Worm (Caenorhabditis elegans): ENCODE measurements around the gene srt-35.

The srt-35 gene

ce11 chrV:4264516-4264915, at the start of gene srt-35:
Gene srt-35 (minus strand): TSS chrV:4264616.
- TF ChIP-seq unc-120 (tag; optimal IDR thresholded peaks at IDR 0.05; ENCODE audit: poor library complexity, severe bottlenecking) (no peak), cnd-1 (tag; optimal IDR thresholded peaks at IDR 0.05) (no peak), unc-62 (GFP tag; optimal IDR thresholded peaks at IDR 0.05) (no peak), lin-32 (GFP tag; optimal IDR thresholded peaks at IDR 0.05) (no peak), ham-2 (GFP tag; optimal IDR thresholded peaks at IDR 0.05) (no peak), ceh-39 (tag; optimal IDR thresholded peaks at IDR 0.05) (no peak), nhr-2 (tag; optimal IDR thresholded peaks at IDR 0.05) (no peak), lin-13 (tag; optimal IDR thresholded peaks at IDR 0.05) (no peak), ces-1 (GFP tag; optimal IDR thresholded peaks at IDR 0.05) (no peak), M03D4.4 (tag; optimal IDR thresholded peaks at IDR 0.05) (no peak), tbx-8 (GFP tag; optimal IDR thresholded peaks at IDR 0.05) (no peak)

- TF ChIP-seq tbx-8 (GFP tag; optimal IDR thresholded peaks at IDR 0.05), result no peak
- no peak for TF ChIP-seq snpc-4 (tag; optimal IDR thresholded peaks at IDR 0.05)
- TF ChIP-seq nhr-12 (tag; optimal IDR thresholded peaks at IDR 0.05), result no peak
- TF ChIP-seq flh-1 (GFP tag; optimal IDR thresholded peaks at IDR 0.05), result no peak
- TF ChIP-seq sptf-1 (tag; optimal IDR thresholded peaks at IDR 0.05), result no peak
- TF ChIP-seq lin-13 (tag; optimal IDR thresholded peaks at IDR 0.05), result no peak
- TF ChIP-seq blmp-1 (tag; optimal IDR thresholded peaks at IDR 0.05), result no peak
- no peak for TF ChIP-seq unc-39 (tag; optimal IDR thresholded peaks at IDR 0.05)
- no peak for TF ChIP-seq nhr-2 (tag; optimal IDR thresholded peaks at IDR 0.05)
- no peak for TF ChIP-seq ces-1 (GFP tag; optimal IDR thresholded peaks at IDR 0.05)
- no peak for TF ChIP-seq bed-3 (GFP tag; optimal IDR thresholded peaks at IDR 0.05)
- TF ChIP-seq lin-32 (GFP tag; optimal IDR thresholded peaks at IDR 0.05), result no peak
- TF ChIP-seq elt-1 (tag; optimal IDR thresholded peaks at IDR 0.05; ENCODE audit: borderline replicate concordance, insufficient read depth), result no peak
- TF ChIP-seq ham-2 (GFP tag; optimal IDR thresholded peaks at IDR 0.05), result no peak
- TF ChIP-seq nhr-237 (tag; optimal IDR thresholded peaks at IDR 0.05), result no peak
- TF ChIP-seq nhr-76 (tag; optimal IDR thresholded peaks at IDR 0.05), result no peak
- TF ChIP-seq lsy-2 (tag; optimal IDR thresholded peaks at IDR 0.05), result no peak
- no peak for TF ChIP-seq nhr-28 (tag; optimal IDR thresholded peaks at IDR 0.05)
- TF ChIP-seq sem-2 (GFP tag; optimal IDR thresholded peaks at IDR 0.05), result no peak
- TF ChIP-seq cnd-1 (tag; optimal IDR thresholded peaks at IDR 0.05), result no peak
Observed at ce11 chrV:4304240-4304639, 39.8 kb upstream of the srt-35 start.

ce11 chrV:4303793-4304192, 39.4 kb upstream of the srt-35 start:
- no peak for TF ChIP-seq flh-1 (GFP tag; optimal IDR thresholded peaks at IDR 0.05)
- no peak for TF ChIP-seq nhr-2 (tag; optimal IDR thresholded peaks at IDR 0.05)
- no peak for TF ChIP-seq mep-1 (tag; optimal IDR thresholded peaks at IDR 0.05)
- TF ChIP-seq mab-5 (tag; optimal IDR thresholded peaks at IDR 0.05), result no peak
- no peak for TF ChIP-seq sptf-1 (tag; optimal IDR thresholded peaks at IDR 0.05)
- TF ChIP-seq elt-3 (tag; optimal IDR thresholded peaks at IDR 0.05), result no peak
- TF ChIP-seq nhr-12 (tag; optimal IDR thresholded peaks at IDR 0.05), result no peak
- no peak for TF ChIP-seq ceh-83 (GFP tag; optimal IDR thresholded peaks at IDR 0.05)
- no peak for TF ChIP-seq bed-3 (GFP tag; optimal IDR thresholded peaks at IDR 0.05)
- TF ChIP-seq mls-2 (tag; optimal IDR thresholded peaks at IDR 0.05), result no peak
- no peak for TF ChIP-seq lsy-2 (tag; optimal IDR thresholded peaks at IDR 0.05)
- TF ChIP-seq hlh-1 (tag; optimal IDR thresholded peaks at IDR 0.05), result no peak
- no peak for TF ChIP-seq M03D4.4 (tag; optimal IDR thresholded peaks at IDR 0.05)

ce11 chrV:4302842-4303241, 38.4 kb upstream of the srt-35 start:
- TF ChIP-seq hlh-1 (tag; optimal IDR thresholded peaks at IDR 0.05), result no peak
- no peak for TF ChIP-seq ceh-43 (GFP tag; optimal IDR thresholded peaks at IDR 0.05)
- no peak for TF ChIP-seq nhr-237 (tag; optimal IDR thresholded peaks at IDR 0.05)
- TF ChIP-seq cnd-1 (tag; optimal IDR thresholded peaks at IDR 0.05), result no peak
- no peak for TF ChIP-seq M03D4.4 (tag; optimal IDR thresholded peaks at IDR 0.05)
- no peak for TF ChIP-seq tbx-8 (GFP tag; optimal IDR thresholded peaks at IDR 0.05)
- no peak for TF ChIP-seq sem-2 (GFP tag; optimal IDR thresholded peaks at IDR 0.05)
- TF ChIP-seq lin-32 (GFP tag; optimal IDR thresholded peaks at IDR 0.05), result no peak
- TF ChIP-seq elt-3 (tag; optimal IDR thresholded peaks at IDR 0.05), result no peak
- no peak for TF ChIP-seq zip-8 (tag; optimal IDR thresholded peaks at IDR 0.05)
- no peak for TF ChIP-seq ceh-83 (GFP tag; optimal IDR thresholded peaks at IDR 0.05)
- no peak for TF ChIP-seq lsy-2 (tag; optimal IDR thresholded peaks at IDR 0.05)
- TF ChIP-seq unc-39 (tag; optimal IDR thresholded peaks at IDR 0.05), result no peak
- TF ChIP-seq ces-1 (GFP tag; optimal IDR thresholded peaks at IDR 0.05), result no peak
- TF ChIP-seq unc-120 (tag; optimal IDR thresholded peaks at IDR 0.05; ENCODE audit: poor library complexity, severe bottlenecking), result no peak
- TF ChIP-seq drap-1 (GFP tag; optimal IDR thresholded peaks at IDR 0.05), result no peak
- TF ChIP-seq pha-4 (tag; optimal IDR thresholded peaks at IDR 0.05), result no peak
